Fruit fly (Drosophila melanogaster) whole organism, embryonic: ENCODE results near the gene CG9133.

ENCODE experiments used
- Abd-B ChIP-seq: fragments of 200-800 bp; sonication (Bioruptor generic); optimal IDR thresholded peaks from 2 replicates; lab custom pipeline; 2018; ENCODE audit warnings: missing biosample characterization, mild to moderate bottlenecking, missing genetic modification characterization, moderate library complexity
- Ada2b ChIP-seq: fragments of 200-800 bp; sonication (Bioruptor generic); IDR thresholded peaks from 2 replicates; pipeline ENCODE4 v1.3.6; 2022; ENCODE audit warnings: missing biosample characterization, missing genetic modification characterization
- Atf3 ChIP-seq: fragments of 200-800 bp; sonication (Bioruptor generic); optimal IDR thresholded peaks from 3 replicates; lab custom pipeline; 2016; ENCODE audit warnings: missing biosample characterization, missing genetic modification characterization
- Bdp1 ChIP-seq: fragments of 200-800 bp; sonication (Bioruptor generic); optimal IDR thresholded peaks from 3 replicates; lab custom pipeline; 2016; ENCODE audit warnings: missing biosample characterization, missing genetic modification characterization
- CG10209 ChIP-seq: fragments of 200-800 bp; sonication (Bioruptor generic); optimal IDR thresholded peaks from 3 replicates; lab custom pipeline; 2017; ENCODE audit warnings: missing biosample characterization, mild to moderate bottlenecking, missing genetic modification characterization, missing genetic modification reagents
- CG13424 ChIP-seq: fragments of 200-800 bp; sonication (Bioruptor generic); optimal IDR thresholded peaks from 2 replicates; lab custom pipeline; 2019; ENCODE audit warnings: missing biosample characterization, mild to moderate bottlenecking, missing genetic modification characterization, moderate library complexity
- CG14710 ChIP-seq: fragments of 200-800 bp; sonication (Bioruptor generic); optimal IDR thresholded peaks from 3 replicates; lab custom pipeline; 2019; ENCODE audit warnings: missing biosample characterization, mild to moderate bottlenecking, missing genetic modification characterization, moderate library complexity
- CG15011 ChIP-seq: fragments of 200-800 bp; sonication (Bioruptor generic); optimal IDR thresholded peaks from 3 replicates; lab custom pipeline; 2018; ENCODE audit warnings: missing biosample characterization, mild to moderate bottlenecking, missing genetic modification characterization
- CG15514 ChIP-seq: fragments of 200-800 bp; sonication (Bioruptor generic); optimal IDR thresholded peaks from 3 replicates; lab custom pipeline; 2017; ENCODE audit warnings: missing biosample characterization, missing genetic modification characterization, mild to moderate bottlenecking, moderate library complexity, missing genetic modification reagents
- CG18011 ChIP-seq: fragments of 200-800 bp; sonication (Bioruptor generic); optimal IDR thresholded peaks from 2 replicates; lab custom pipeline; 2017; ENCODE audit warnings: missing biosample characterization, missing genetic modification characterization, mild to moderate bottlenecking, moderate library complexity, missing genotype
- CG2199 ChIP-seq: fragments of 200-800 bp; sonication (Bioruptor generic); IDR thresholded peaks from 3 replicates; pipeline ENCODE4 v1.3.6; 2022; ENCODE audit warnings: missing biosample characterization, missing genetic modification characterization
- CG30403 ChIP-seq: fragments of 200-800 bp; sonication (Bioruptor generic); optimal IDR thresholded peaks from 3 replicates; lab custom pipeline; 2016; ENCODE audit warnings: missing biosample characterization, missing genetic modification characterization
- CG4282 ChIP-seq: fragments of 200-800 bp; sonication (Bioruptor generic); optimal IDR thresholded peaks from 2 replicates; lab custom pipeline; 2016; ENCODE audit warnings: missing biosample characterization, missing genetic modification characterization
- CG4617 ChIP-seq: fragments of 200-800 bp; sonication (Bioruptor generic); optimal IDR thresholded peaks from 3 replicates; lab custom pipeline; 2016; ENCODE audit warnings: missing biosample characterization, missing genetic modification characterization, borderline replicate concordance
- CG4820 ChIP-seq: fragments of 200-800 bp; sonication (Bioruptor generic); optimal IDR thresholded peaks from 3 replicates; lab custom pipeline; 2016; ENCODE audit warnings: missing biosample characterization, missing genetic modification characterization
- CG6254 ChIP-seq: fragments of 200-800 bp; sonication (Bioruptor generic); optimal IDR thresholded peaks from 3 replicates; lab custom pipeline; 2017; ENCODE audit warnings: mild to moderate bottlenecking, missing biosample characterization, missing genetic modification reagents, missing genetic modification characterization
- CG8089 ChIP-seq: fragments of 200-800 bp; sonication (Bioruptor generic); optimal IDR thresholded peaks from 3 replicates; lab custom pipeline; 2016; ENCODE audit warnings: missing biosample characterization, missing genetic modification characterization
- CG8281 ChIP-seq: fragments of 200-800 bp; sonication (Bioruptor generic); optimal IDR thresholded peaks from 2 replicates; lab custom pipeline; 2018; ENCODE audit warnings: missing biosample characterization, mild to moderate bottlenecking, missing genetic modification characterization, moderate library complexity
- CG9932 ChIP-seq: fragments of 200-800 bp; sonication (Bioruptor generic); IDR thresholded peaks from 2 replicates; pipeline ENCODE4 v1.3.6; 2022; ENCODE audit warnings: missing biosample characterization, missing genetic modification characterization
- Deaf1 ChIP-seq: fragments of 200-800 bp; optimal IDR thresholded peaks from 3 replicates; lab custom pipeline; 2019; ENCODE audit warnings: missing biosample characterization, mild to moderate bottlenecking, missing genetic modification characterization, moderate library complexity
- Dref ChIP-seq: fragments of 200-800 bp; sonication (Bioruptor generic); IDR thresholded peaks from 2 replicates; pipeline ENCODE4 v1.3.6; 2022; ENCODE audit warnings: missing biosample characterization, missing genetic modification characterization
- Fer3 ChIP-seq: fragments of 200-800 bp; sonication (Bioruptor generic); optimal IDR thresholded peaks from 2 replicates; lab custom pipeline; 2018; ENCODE audit warnings: missing biosample characterization, mild to moderate bottlenecking, missing genetic modification characterization, moderate library complexity
- GATAe ChIP-seq: fragments of 200-800 bp; sonication (Bioruptor generic); conservative IDR thresholded peaks from 2 replicates; pipeline ENCODE4 v1.3.6; 2022; ENCODE audit warnings: missing biosample characterization, missing genetic modification characterization
- HmgZ ChIP-seq: fragments of 200-800 bp; sonication (Bioruptor generic); optimal IDR thresholded peaks from 2 replicates; lab custom pipeline; 2018; ENCODE audit warnings: missing biosample characterization, mild to moderate bottlenecking, missing genetic modification characterization
- Hr39 ChIP-seq: fragments of >200 bp; optimal IDR thresholded peaks from 2 replicates; lab custom pipeline; 2017
- MTF-1 ChIP-seq: fragments of 200-800 bp; sonication (Bioruptor generic); optimal IDR thresholded peaks from 2 replicates; lab custom pipeline; 2018; ENCODE audit warnings: missing biosample characterization, mild to moderate bottlenecking, missing genetic modification characterization, borderline replicate concordance
- Sox102F ChIP-seq: fragments of 200-800 bp; sonication (Bioruptor generic); optimal IDR thresholded peaks from 2 replicates; lab custom pipeline; 2018; ENCODE audit warnings: missing biosample characterization, mild to moderate bottlenecking, missing genetic modification characterization, moderate library complexity
- Spps ChIP-seq: fragments of 200-800 bp; sonication (Bioruptor generic); optimal IDR thresholded peaks from 2 replicates; lab custom pipeline; 2018; ENCODE audit warnings: missing biosample characterization, mild to moderate bottlenecking, missing genetic modification characterization
- ab ChIP-seq: fragments of 200-800 bp; sonication (Bioruptor generic); optimal IDR thresholded peaks from 2 replicates; lab custom pipeline; 2016; ENCODE audit warnings: missing biosample characterization, missing genetic modification characterization
- crc ChIP-seq: fragments of 200-800 bp; sonication (Bioruptor generic); optimal IDR thresholded peaks from 2 replicates; lab custom pipeline; 2016; ENCODE audit warnings: missing biosample characterization, missing genetic modification characterization
- exex ChIP-seq: fragments of 200-800 bp; sonication (Bioruptor generic); optimal IDR thresholded peaks from 4 replicates; lab custom pipeline; 2018; ENCODE audit warnings: missing biosample characterization, mild to moderate bottlenecking, missing genetic modification characterization, moderate library complexity
- grn ChIP-seq: fragments of 200-800 bp; sonication (Bioruptor generic); optimal IDR thresholded peaks from 3 replicates; lab custom pipeline; 2017; ENCODE audit warnings: missing biosample characterization, missing genetic modification characterization
- hbn ChIP-seq: fragments of 200-800 bp; sonication (Bioruptor generic); IDR thresholded peaks from 2 replicates; pipeline ENCODE4 v1.3.6; 2022; ENCODE audit warnings: missing biosample characterization, missing genetic modification characterization; ENCODE audit not compliant: partially characterized antibody
- ken ChIP-seq: fragments of 200-800 bp; sonication (Bioruptor generic); IDR thresholded peaks from 3 replicates; pipeline ENCODE4 v1.3.6; 2022; ENCODE audit warnings: missing biosample characterization, missing genetic modification characterization
- kni ChIP-seq: fragments of 200-800 bp; sonication (Bioruptor generic); optimal IDR thresholded peaks from 3 replicates; lab custom pipeline; 2017; ENCODE audit warnings: mild to moderate bottlenecking, missing biosample characterization, missing genetic modification reagents, missing genetic modification characterization
- mld ChIP-seq: fragments of 200-800 bp; sonication (Bioruptor generic); IDR thresholded peaks from 3 replicates; pipeline ENCODE4 v1.3.6; 2022; ENCODE audit warnings: missing biosample characterization, missing genetic modification characterization; ENCODE audit not compliant: partially characterized antibody
- p53 ChIP-seq: fragments of 200-800 bp; sonication (Bioruptor generic); optimal IDR thresholded peaks from 2 replicates; lab custom pipeline; 2016; ENCODE audit warnings: missing biosample characterization, missing genetic modification characterization
- phol ChIP-seq: fragments of 200-800 bp; sonication (Bioruptor generic); optimal IDR thresholded peaks from 3 replicates; lab custom pipeline; 2018; ENCODE audit warnings: missing biosample characterization, mild to moderate bottlenecking, missing genetic modification characterization, moderate library complexity
- pzg ChIP-seq: fragments of 200-800 bp; sonication (Bioruptor generic); optimal IDR thresholded peaks from 3 replicates; lab custom pipeline; 2018; ENCODE audit warnings: missing biosample characterization, mild to moderate bottlenecking, missing genetic modification characterization, moderate library complexity
- rib ChIP-seq: fragments of 200-800 bp; sonication (Bioruptor generic); IDR thresholded peaks from 2 replicates; pipeline ENCODE4 v1.3.6; 2022; ENCODE audit warnings: missing biosample characterization, missing genetic modification characterization
- sim ChIP-seq: fragments of 200-800 bp; sonication (Bioruptor generic); IDR thresholded peaks from 2 replicates; pipeline ENCODE4 v1.3.6; 2022; ENCODE audit warnings: missing biosample characterization, missing genetic modification characterization
- ssp ChIP-seq: fragments of 200-800 bp; sonication (Bioruptor generic); IDR thresholded peaks from 2 replicates; pipeline ENCODE4 v1.3.6; 2022; ENCODE audit warnings: missing biosample characterization, missing genetic modification characterization
- sug ChIP-seq: fragments of 200-800 bp; optimal IDR thresholded peaks from 2 replicates; lab custom pipeline; 2019; ENCODE audit warnings: missing biosample characterization, mild to moderate bottlenecking, missing genetic modification characterization, moderate library complexity
- trh ChIP-seq: fragments of 200-800 bp; sonication (Bioruptor generic); optimal IDR thresholded peaks from 2 replicates; lab custom pipeline; 2016; ENCODE audit warnings: missing biosample characterization, missing genetic modification characterization

Gene CG9133

DNA sequence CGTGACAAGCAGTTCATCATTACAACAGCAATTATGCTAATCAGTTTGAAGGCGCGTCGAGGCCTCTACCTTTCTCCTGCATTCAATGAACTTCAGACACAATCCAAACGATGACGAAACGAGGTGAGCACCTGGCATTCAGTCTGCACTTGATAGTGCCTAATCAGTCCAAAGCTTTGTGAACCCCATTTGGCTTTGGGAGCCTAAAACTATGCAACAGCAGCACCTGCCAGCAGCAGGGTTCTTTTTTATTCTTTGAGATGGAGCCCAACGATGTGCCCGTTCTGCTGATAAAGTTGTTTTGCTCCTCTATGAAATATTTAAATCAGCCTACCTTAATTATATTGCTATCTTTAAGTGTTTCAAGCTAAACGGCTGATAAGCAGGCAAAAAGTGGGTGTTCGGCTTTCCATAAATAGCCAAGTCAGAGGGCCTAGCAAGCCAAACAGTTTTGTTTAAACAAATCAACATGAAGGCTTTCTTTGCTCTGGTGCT lies 24.5 kb upstream of the CG9133 start, which contains the start of gene LysS:
TSS of gene LysS (plus strand) at position 445 of the 495 bp plus-strand sequence.
- no peak for TF ChIP-seq CG4617
- TF ChIP-seq Abd-B (GFP tag; lab: Kevin White, UChicago), result no peak
- TF ChIP-seq mld (GFP tag; lab: Robert Waterston, UW), result no peak
- TF ChIP-seq p53 (GFP tag; lab: Kevin White, UChicago), result no peak
- no peak for TF ChIP-seq Hr39 (lab: Kevin White, UChicago)
- TF ChIP-seq CG30403 (GFP tag; lab: Kevin White, UChicago), result no peak
- TF ChIP-seq sim (GFP tag; lab: Robert Waterston, UW), result no peak
- TF ChIP-seq CG15514 (GFP tag; lab: Kevin White, UChicago), result no peak
- TF ChIP-seq CG8089, result no peak
- no peak for TF ChIP-seq GATAe (GFP tag; lab: Robert Waterston, UW)
- TF ChIP-seq CG4820, result no peak
- TF ChIP-seq grn (GFP tag; lab: Kevin White, UChicago), result peak; percentile 23
- TF ChIP-seq CG4282, result no peak
- TF ChIP-seq MTF-1 (GFP tag; lab: Kevin White, UChicago), result no peak
- no peak for TF ChIP-seq Sox102F (GFP tag; lab: Kevin White, UChicago)
- TF ChIP-seq CG2199 (GFP tag; lab: Robert Waterston, UW), result 0 out of 3 replicates have a peak, but pooled peaks have one; percentile 36
- no peak for TF ChIP-seq phol (tag; lab: Kevin White, UChicago)
- no peak for TF ChIP-seq CG10209 (GFP tag; lab: Kevin White, UChicago)
- TF ChIP-seq CG15011 (GFP tag; lab: Kevin White, UChicago), result no peak
- no peak for TF ChIP-seq ab (GFP tag; lab: Kevin White, UChicago)
- no peak for TF ChIP-seq CG13424 (tag; lab: Kevin White, UChicago)
- TF ChIP-seq pzg (GFP tag; lab: Kevin White, UChicago), result no peak
- TF ChIP-seq Spps (tag; lab: Kevin White, UChicago), result no peak
- TF ChIP-seq ssp (GFP tag; lab: Robert Waterston, UW), result no peak
- no peak for TF ChIP-seq CG14710 (tag; lab: Kevin White, UChicago)
- TF ChIP-seq hbn, result no peak
- no peak for TF ChIP-seq trh
- no peak for TF ChIP-seq CG6254 (GFP tag; lab: Kevin White, UChicago)
- no peak for TF ChIP-seq ken (GFP tag; lab: Robert Waterston, UW)
- TF ChIP-seq CG18011 (GFP tag; lab: Kevin White, UChicago), result peak; percentile 3
- TF ChIP-seq CG9932 (GFP tag; lab: Robert Waterston, UW), result no peak
- TF ChIP-seq exex (tag; lab: Kevin White, UChicago), result peak; percentile 58
- no peak for TF ChIP-seq rib
- no peak for TF ChIP-seq kni (GFP tag; lab: Kevin White, UChicago)
- TF ChIP-seq crc (GFP tag; lab: Kevin White, UChicago), result no peak
- TF ChIP-seq Fer3 (tag; lab: Kevin White, UChicago), result no peak

DNA sequence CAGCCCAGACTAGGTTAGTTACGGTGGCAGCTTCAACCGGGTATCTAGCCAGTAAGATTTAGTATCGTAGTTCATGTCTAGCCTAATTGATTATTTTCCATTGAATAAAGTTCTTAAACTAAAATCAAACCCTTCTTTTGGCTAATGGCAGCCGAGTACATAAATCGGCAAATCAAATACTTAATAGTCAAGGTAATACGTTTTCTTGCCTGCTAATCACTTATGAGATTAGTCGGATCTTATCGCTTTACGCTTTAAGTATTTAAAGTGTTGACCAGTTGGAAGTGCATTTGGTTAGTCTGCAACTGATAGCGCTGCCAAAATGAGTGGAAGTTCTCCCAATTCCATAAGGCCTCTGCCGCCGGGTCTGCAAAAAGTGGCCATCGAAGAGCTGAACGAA lies 19.2 kb upstream of the CG9133 start, which contains the start of gene CG33965:
TSS of gene CG33965 (plus strand) at position 301 of the 400 bp plus-strand sequence.
- TF ChIP-seq Ada2b (GFP tag; lab: Robert Waterston, UW) (no peak), exex (tag; lab: Kevin White, UChicago) (peak; percentile 65)

DNA sequence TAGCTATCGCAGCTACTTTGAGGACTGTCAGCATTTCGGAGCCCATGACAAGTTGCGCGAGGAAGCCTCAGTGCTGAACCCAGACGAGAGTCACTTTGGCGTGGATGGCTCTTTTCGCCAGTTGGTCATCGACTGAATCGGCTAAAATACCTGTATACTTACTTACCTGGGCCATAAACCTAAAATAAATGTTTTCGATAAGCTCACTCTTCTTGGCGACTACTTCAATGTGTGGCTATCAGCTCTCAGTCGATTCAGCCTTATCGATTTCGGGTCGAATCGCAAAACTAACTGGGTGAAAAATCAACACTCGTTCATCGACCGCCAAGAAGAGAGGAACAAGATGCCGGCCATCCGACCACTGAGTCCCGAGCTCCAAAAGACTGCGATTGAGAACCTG lies 18.0 kb upstream of the CG9133 start, which contains the start of gene CG33966:
TSS of gene CG33966 (plus strand) at position 301 of the 400 bp plus-strand sequence.
- TF ChIP-seq HmgZ (tag; lab: Kevin White, UChicago) (peak; percentile 22), Deaf1 (tag; lab: Kevin White, UChicago) (peak; percentile 2), CG8281 (no peak), Dref (GFP tag; lab: Robert Waterston, UW) (no peak), sug (peak; percentile 36), exex (tag; lab: Kevin White, UChicago) (peak; percentile 43), Atf3 (GFP tag; lab: Kevin White, UChicago) (no peak), Bdp1 (GFP tag; lab: Kevin White, UChicago) (no peak)
